Worm (Caenorhabditis elegans): ENCODE measurements around the gene T16G1.18.

T16G1.18 gene

DNA sequence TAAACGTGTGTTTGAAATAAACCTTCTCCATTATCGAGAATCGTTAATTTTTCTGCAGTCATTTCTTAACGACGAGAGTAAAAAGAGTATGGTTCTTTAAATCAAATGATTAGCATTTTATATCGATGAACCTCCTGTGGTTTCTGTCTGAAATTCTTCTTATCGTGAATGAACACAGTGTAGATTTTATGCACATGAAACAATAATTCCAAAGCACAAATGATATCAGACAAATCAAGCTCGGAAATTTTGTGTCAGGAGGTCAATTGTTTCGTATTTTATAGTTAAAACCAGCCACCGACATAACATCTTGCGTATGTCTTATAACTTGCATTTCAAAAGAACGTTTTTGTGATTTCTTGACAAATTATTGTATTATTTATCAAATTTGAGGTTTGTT, 14.0 kb upstream of the T16G1.18 start, which contains the start of gene T16G1.6:
T16G1.6 (minus strand) TSS at position 77 of the 400 bp plus-strand sequence.
- TF ChIP-seq fkh-2 (tag; optimal IDR thresholded peaks at IDR 0.05) (no peak), elt-2 (tag; optimal IDR thresholded peaks at IDR 0.05) (peak; percentile 91), pqm-1 (tag; optimal IDR thresholded peaks at IDR 0.05) (peak; percentile 90)

DNA sequence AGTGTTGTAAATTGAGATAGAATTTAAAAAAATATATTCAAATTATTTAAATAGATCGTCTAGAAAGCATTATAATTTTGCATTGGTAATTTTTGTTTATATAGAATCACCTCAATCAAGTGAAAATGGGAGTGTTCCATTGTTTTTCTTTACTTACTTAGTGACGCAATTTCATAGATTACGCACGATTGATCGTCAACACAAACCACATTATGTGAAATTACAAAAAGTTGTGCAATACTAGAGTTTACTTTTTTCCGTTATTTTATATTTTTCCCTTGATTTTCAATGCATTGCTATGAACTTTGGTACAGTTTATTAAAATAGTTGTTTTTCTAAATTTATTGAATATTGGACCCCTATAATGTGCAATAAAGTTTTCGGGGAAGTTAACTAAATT, 11.7 kb upstream of the T16G1.18 start, which contains the start of gene T16G1.5:
T16G1.5 (minus strand) TSS at position 119 of the 400 bp plus-strand sequence.
- no peak for TF ChIP-seq fkh-10 (GFP tag; optimal IDR thresholded peaks at IDR 0.05)
- TF ChIP-seq elt-2 (tag; optimal IDR thresholded peaks at IDR 0.05), result peak; percentile 25
- no peak for TF ChIP-seq sea-2 (GFP tag; optimal IDR thresholded peaks at IDR 0.05)

DNA sequence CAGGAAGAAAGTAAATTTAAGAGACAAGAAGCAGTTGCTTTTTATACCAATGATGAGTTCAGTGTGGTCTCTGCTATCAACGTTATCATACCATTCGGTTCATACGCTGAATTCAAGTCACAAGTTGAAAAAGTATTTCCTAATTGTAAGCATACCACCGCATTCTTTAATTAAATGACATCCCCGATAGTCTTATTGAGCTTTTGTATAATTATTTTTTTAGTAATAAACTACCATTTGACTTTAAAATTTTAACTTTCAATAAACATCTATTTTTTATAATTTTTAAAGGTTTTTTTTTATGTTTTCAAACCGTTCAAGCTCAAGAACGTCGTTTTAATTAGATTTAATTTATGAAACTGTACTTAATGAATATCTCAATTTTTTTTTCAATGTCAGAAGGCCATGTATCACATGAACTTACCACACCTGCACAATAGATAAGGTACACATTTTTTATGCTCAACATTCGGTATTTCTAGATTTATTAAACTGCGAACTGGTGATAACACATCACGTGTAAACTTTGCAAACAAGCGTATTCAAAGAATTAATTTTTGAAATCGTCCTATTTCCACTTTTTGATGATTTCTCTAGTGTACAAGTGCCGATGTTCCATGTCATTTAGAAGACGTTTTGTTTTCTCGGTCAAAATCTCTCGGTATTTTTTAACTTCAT, 9.2 kb upstream of the T16G1.18 start, which contains the start of gene T16G1.4:
T16G1.4 (minus strand) TSS at position 51 of the 678 bp plus-strand sequence.
- TF ChIP-seq ceh-16 (tag; optimal IDR thresholded peaks at IDR 0.05), result no peak
- TF ChIP-seq daf-12 (tag; optimal IDR thresholded peaks at IDR 0.05), result no peak
- TF ChIP-seq ztf-4 (tag; optimal IDR thresholded peaks at IDR 0.05), result no peak
- no peak for TF ChIP-seq nhr-237 (tag; optimal IDR thresholded peaks at IDR 0.05)
- no peak for TF ChIP-seq nhr-28 (tag; optimal IDR thresholded peaks at IDR 0.05)
- TF ChIP-seq egl-27 (tag; optimal IDR thresholded peaks at IDR 0.05), result no peak
- no peak for TF ChIP-seq fos-1 (tag; optimal IDR thresholded peaks at IDR 0.05)
- TF ChIP-seq ZK546.5 (tag; optimal IDR thresholded peaks at IDR 0.05), result no peak
- no peak for TF ChIP-seq aly-2 (tag; optimal IDR thresholded peaks at IDR 0.05)
- TF ChIP-seq zag-1 (tag; optimal IDR thresholded peaks at IDR 0.05), result no peak
- no peak for TF ChIP-seq nfya-1 (tag; optimal IDR thresholded peaks at IDR 0.05; ENCODE audit: insufficient read depth)
- no peak for TF ChIP-seq nhr-77 (tag; optimal IDR thresholded peaks at IDR 0.05)
- TF ChIP-seq ceh-82 (tag; optimal IDR thresholded peaks at IDR 0.05), result no peak
- no peak for TF ChIP-seq unc-62 (GFP tag; optimal IDR thresholded peaks at IDR 0.05)
- no peak for TF ChIP-seq hmg-11 (tag; optimal IDR thresholded peaks at IDR 0.05)
- no peak for TF ChIP-seq elt-3 (tag; optimal IDR thresholded peaks at IDR 0.05)
- peak; percentile 2 for TF ChIP-seq pha-4 (tag; optimal IDR thresholded peaks at IDR 0.05)
- no peak for TF ChIP-seq R02D3.7 (tag; optimal IDR thresholded peaks at IDR 0.05)
- TF ChIP-seq fkh-2 (tag; optimal IDR thresholded peaks at IDR 0.05), result no peak
- TF ChIP-seq pqm-1 (tag; optimal IDR thresholded peaks at IDR 0.05), result peak; percentile 32
- TF ChIP-seq ceh-28 (tag; optimal IDR thresholded peaks at IDR 0.05), result no peak
- no peak for TF ChIP-seq nhr-12 (tag; optimal IDR thresholded peaks at IDR 0.05)
- no peak for TF ChIP-seq ztf-11 (tag; optimal IDR thresholded peaks at IDR 0.05)
- peak; percentile 73 for TF ChIP-seq elt-2 (tag; optimal IDR thresholded peaks at IDR 0.05)

DNA sequence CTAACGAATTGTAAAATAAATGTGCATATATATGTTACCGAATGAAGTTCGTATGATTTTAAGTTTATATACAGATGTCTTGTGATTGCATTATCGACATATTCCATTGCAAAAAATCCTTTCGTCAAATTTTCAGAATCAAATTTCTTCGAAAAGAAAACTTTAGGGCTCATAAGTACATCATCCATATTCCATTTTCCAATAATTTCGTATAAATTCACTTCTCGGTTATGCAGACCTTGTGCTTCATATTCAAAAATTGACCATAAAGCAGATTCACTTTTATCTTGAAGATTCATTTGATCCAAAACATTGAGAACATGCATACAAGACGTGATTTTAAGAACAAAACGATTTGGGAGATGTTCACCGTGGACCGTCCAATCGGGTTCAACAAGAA, 7.7 kb upstream of the T16G1.18 start:
- TF ChIP-seq elt-1 (tag; optimal IDR thresholded peaks at IDR 0.05), result no peak

DNA sequence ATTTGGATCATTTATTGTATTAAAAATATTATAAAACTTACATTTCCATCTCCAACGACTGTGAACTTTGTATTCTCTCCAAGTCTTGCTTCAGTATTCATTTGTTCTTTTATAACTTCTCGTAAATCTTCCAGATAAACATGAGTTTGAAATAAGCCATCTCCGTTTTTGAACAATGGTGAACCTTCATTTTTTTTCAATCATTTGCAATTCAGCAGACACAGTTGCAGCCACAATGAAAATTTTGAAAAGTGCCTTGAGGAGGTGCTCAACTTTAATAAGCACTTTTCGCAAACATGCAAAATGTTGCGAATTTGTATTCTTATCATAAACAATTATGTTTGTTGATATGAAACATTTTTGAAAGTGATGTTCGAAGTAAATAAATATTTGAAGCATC, 6.9 kb upstream of the T16G1.18 start, which contains the start of gene T16G1.3:
T16G1.3 (minus strand) TSS at position 101 of the 400 bp plus-strand sequence.
- TF ChIP-seq nfya-1 (tag; optimal IDR thresholded peaks at IDR 0.05; ENCODE audit: insufficient read depth) (no peak), sea-2 (GFP tag; optimal IDR thresholded peaks at IDR 0.05) (no peak), ZK546.5 (tag; optimal IDR thresholded peaks at IDR 0.05) (no peak), lsy-12 (tag; optimal IDR thresholded peaks at IDR 0.05) (no peak), ceh-82 (tag; optimal IDR thresholded peaks at IDR 0.05) (no peak), fos-1 (tag; optimal IDR thresholded peaks at IDR 0.05) (no peak), elt-3 (tag; optimal IDR thresholded peaks at IDR 0.05) (no peak), nhr-12 (tag; optimal IDR thresholded peaks at IDR 0.05) (no peak), unc-62 (GFP tag; optimal IDR thresholded peaks at IDR 0.05) (no peak), ceh-16 (tag; optimal IDR thresholded peaks at IDR 0.05) (no peak), nhr-23 (tag; optimal IDR thresholded peaks at IDR 0.05) (no peak), nhr-28 (tag; optimal IDR thresholded peaks at IDR 0.05) (no peak), eor-1 (tag; optimal IDR thresholded peaks at IDR 0.05) (no peak), unc-39 (tag; optimal IDR thresholded peaks at IDR 0.05) (no peak), nhr-77 (tag; optimal IDR thresholded peaks at IDR 0.05) (no peak)

DNA sequence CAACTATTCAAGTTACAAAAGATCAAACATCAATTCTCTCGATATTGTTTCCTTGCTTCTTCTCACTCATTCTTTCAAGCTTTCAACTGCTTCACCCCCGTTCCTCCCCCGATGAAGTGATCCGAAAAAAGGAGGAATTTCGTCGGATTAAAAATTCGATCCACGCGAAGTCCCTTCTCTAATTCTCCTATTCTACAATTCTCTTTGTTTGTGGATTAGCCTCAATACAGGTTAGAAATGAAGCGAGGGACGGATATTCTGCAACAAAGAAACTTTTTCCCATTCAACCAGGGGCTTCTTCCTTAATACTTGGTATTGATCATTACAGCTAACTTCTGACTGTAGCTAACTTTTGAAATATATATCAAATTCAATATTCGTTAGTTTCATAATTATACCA, 6.3 kb upstream of the T16G1.18 start, which contains the start of gene grl-2:
grl-2 (plus strand) TSS at position 301 of the 400 bp plus-strand sequence.
- TF ChIP-seq elt-1 (tag; optimal IDR thresholded peaks at IDR 0.05), result no peak
- TF ChIP-seq nhr-77 (tag; optimal IDR thresholded peaks at IDR 0.05), result no peak
- TF ChIP-seq unc-62 (GFP tag; optimal IDR thresholded peaks at IDR 0.05), result no peak
- TF ChIP-seq tbx-2 (tag; optimal IDR thresholded peaks at IDR 0.05), result no peak
- no peak for TF ChIP-seq ceh-9 (tag; optimal IDR thresholded peaks at IDR 0.05)
- no peak for TF ChIP-seq nhr-67 (tag; optimal IDR thresholded peaks at IDR 0.05)

Data from whole organism, L3 larva.